Worm (Caenorhabditis elegans) whole organism, L2 larva: Measurements from ENCODE around the gene ZK262.2.

Experiments used
- C34F6.9 ChIP-seq: fragments of 150-350 bp; optimal IDR thresholded peaks from 2 replicates; lab custom pipeline; 2014; ENCODE audit warnings: missing biosample characterization, missing genetic modification characterization
- R02D3.7 ChIP-seq: fragments of 150-350 bp; optimal IDR thresholded peaks from 2 replicates; lab custom pipeline; 2014; ENCODE audit warnings: missing biosample characterization, missing genetic modification characterization
- ZK546.5 ChIP-seq: sonication (generic microtip); optimal IDR thresholded peaks from 2 replicates; lab custom pipeline; 2017; ENCODE audit warnings: missing biosample characterization, missing genetic modification characterization

DNA sequence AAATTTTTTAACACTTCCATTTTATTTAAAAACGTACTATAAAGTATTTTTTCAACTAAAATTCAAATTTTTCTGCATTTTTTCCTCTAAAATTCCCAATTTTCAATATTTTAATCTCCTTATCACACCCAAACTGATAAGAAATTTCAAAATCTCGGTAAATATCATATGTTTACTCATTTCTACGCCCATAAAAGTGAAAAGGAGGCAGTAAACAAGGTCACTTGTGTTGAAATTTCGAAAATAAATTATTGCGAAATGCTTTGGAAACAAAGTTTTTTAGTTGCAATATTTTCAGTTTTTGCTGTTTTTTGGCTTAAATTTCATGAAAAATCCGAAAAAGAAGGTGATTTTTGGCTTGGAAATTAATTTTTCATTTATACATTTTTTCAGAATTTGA, 41.2 kb downstream of the ZK262.2 start, which contains the start of gene C08E8.4:
- no peak for TF ChIP-seq C34F6.9 (tag; lab: Kevin White, UChicago)
- TF ChIP-seq ZK546.5 (tag; lab: Kevin White, UChicago) = no peak
- no peak for TF ChIP-seq R02D3.7 (tag; lab: Kevin White, UChicago)
